Worm (Caenorhabditis elegans) whole organism, L2 larva: ENCODE measurements around the gene W03F9.11.

ENCODE experiments used
- ZK546.5 ChIP-seq: sonication (generic microtip); optimal IDR thresholded peaks from 2 replicates; lab custom pipeline; 2017; ENCODE audit warnings: missing biosample characterization, missing genetic modification characterization
- elt-1 ChIP-seq: fragments of 150-350 bp; optimal IDR thresholded peaks from 2 replicates; lab custom pipeline; 2014; ENCODE audit warnings: missing biosample characterization, missing genetic modification characterization
- mdl-1 ChIP-seq, 2 experiments: fragments of 150-350 bp in 1 of 2; sonication (generic microtip) in 1 of 2; optimal IDR thresholded peaks; 2 replicates each; lab custom pipeline; 2017; ENCODE audit warnings: missing biosample characterization in 2 of 2, missing genetic modification characterization in 2 of 2
- nhr-12 ChIP-seq: fragments of 150-350 bp; optimal IDR thresholded peaks from 2 replicates; lab custom pipeline; 2014; ENCODE audit warnings: missing biosample characterization, missing genetic modification characterization
- nhr-77 ChIP-seq: fragments of 150-350 bp; optimal IDR thresholded peaks from 2 replicates; lab custom pipeline; 2014; ENCODE audit warnings: missing biosample characterization, missing genetic modification characterization
- ztf-11 ChIP-seq: sonication (generic microtip); optimal IDR thresholded peaks from 2 replicates; lab custom pipeline; 2017; ENCODE audit warnings: missing biosample characterization, missing genetic modification characterization

ce11 chrV:176870-177467 is 35.8 kb upstream of the W03F9.11 start, which contains the start of gene cul-3:
- TF ChIP-seq elt-1 (tag; lab: Kevin White, UChicago) (no peak), nhr-12 (no peak), ZK546.5 (tag; lab: Kevin White, UChicago) (no peak), mdl-1 (tag; optimal IDR thresholded peaks at IDR 0.05; lab: Kevin White, UChicago) (no peak), ztf-11 (no peak), nhr-77 (tag; lab: Kevin White, UChicago) (no peak)
